Fruit fly (Drosophila melanogaster) whole organism, embryonic: Measurements from ENCODE around the gene Mo25.

Experiments used
- Abd-B ChIP-seq: fragments of 200-800 bp; sonication (Bioruptor generic); optimal IDR thresholded peaks from 2 replicates; lab custom pipeline; 2018; ENCODE audit warnings: missing biosample characterization, mild to moderate bottlenecking, missing genetic modification characterization, moderate library complexity
- Atf3 ChIP-seq: fragments of 200-800 bp; sonication (Bioruptor generic); optimal IDR thresholded peaks from 3 replicates; lab custom pipeline; 2016; ENCODE audit warnings: missing biosample characterization, missing genetic modification characterization
- Bgb ChIP-seq: fragments of 200-800 bp; sonication (Bioruptor generic); IDR thresholded peaks from 2 replicates; pipeline ENCODE4 v1.3.6; 2022; ENCODE audit warnings: missing biosample characterization, missing genetic modification characterization; ENCODE audit not compliant: partially characterized antibody
- CG10565 ChIP-seq: fragments of 200-800 bp; sonication (Bioruptor generic); optimal IDR thresholded peaks from 3 replicates; lab custom pipeline; 2016; ENCODE audit warnings: missing biosample characterization, mild to moderate bottlenecking, missing genetic modification characterization
- CG16813 ChIP-seq: fragments of 200-800 bp; sonication (Bioruptor generic); IDR thresholded peaks from 3 replicates; pipeline ENCODE4 v1.3.6; 2022; ENCODE audit warnings: missing biosample characterization, missing genetic modification characterization; ENCODE audit not compliant: partially characterized antibody
- CG17829 ChIP-seq: fragments of 200-800 bp; optimal IDR thresholded peaks from 2 replicates; lab custom pipeline; 2019; ENCODE audit warnings: missing biosample characterization, mild to moderate bottlenecking, missing genetic modification characterization, moderate library complexity
- CG31365 ChIP-seq: fragments of 200-800 bp; sonication (Bioruptor generic); optimal IDR thresholded peaks from 2 replicates; lab custom pipeline; 2018; ENCODE audit warnings: missing biosample characterization, mild to moderate bottlenecking, missing genetic modification characterization
- CG3163 ChIP-seq: fragments of 200-800 bp; sonication (Bioruptor generic); optimal IDR thresholded peaks from 3 replicates; lab custom pipeline; 2016; ENCODE audit warnings: missing biosample characterization, missing genetic modification characterization
- CG32767 ChIP-seq: fragments of 200-800 bp; sonication (Bioruptor generic); IDR thresholded peaks from 2 replicates; pipeline ENCODE4 v1.3.6; 2022; ENCODE audit warnings: missing biosample characterization, missing genetic modification characterization
- CG33213 ChIP-seq: fragments of 200-800 bp; sonication (Bioruptor generic); optimal IDR thresholded peaks from 3 replicates; lab custom pipeline; 2016; ENCODE audit warnings: missing biosample characterization, missing genetic modification characterization
- CG3847 ChIP-seq: fragments of 200-800 bp; sonication (Bioruptor generic); IDR thresholded peaks from 2 replicates; pipeline ENCODE4 v1.3.6; 2022; ENCODE audit warnings: missing biosample characterization, missing genetic modification characterization
- CG5245 ChIP-seq: fragments of 200-800 bp; sonication (Bioruptor generic); optimal IDR thresholded peaks from 3 replicates; lab custom pipeline; 2016; ENCODE audit warnings: missing biosample characterization, missing genetic modification characterization
- CG6689 ChIP-seq: fragments of 200-800 bp; sonication (Bioruptor generic); IDR thresholded peaks from 2 replicates; pipeline ENCODE4 v1.3.6; 2022; ENCODE audit warnings: missing biosample characterization, missing genetic modification characterization
- CG7745 ChIP-seq: fragments of 200-800 bp; sonication (Bioruptor generic); optimal IDR thresholded peaks from 2 replicates; lab custom pipeline; 2018; ENCODE audit warnings: missing biosample characterization, mild to moderate bottlenecking, missing genetic modification characterization, moderate library complexity
- CG7963 ChIP-seq: fragments of 200-800 bp; sonication (Bioruptor generic); IDR thresholded peaks from 3 replicates; pipeline ENCODE4 v1.3.6; 2022; ENCODE audit warnings: missing biosample characterization, missing genetic modification characterization; ENCODE audit not compliant: partially characterized antibody
- CG8765 ChIP-seq: fragments of 200-800 bp; sonication (Bioruptor generic); IDR thresholded peaks from 2 replicates; pipeline ENCODE4 v1.3.6; 2022; ENCODE audit warnings: missing biosample characterization, missing genetic modification characterization
- CG9215 ChIP-seq: fragments of 200-800 bp; sonication (Bioruptor generic); IDR thresholded peaks from 2 replicates; pipeline ENCODE4 v1.3.6; 2022; ENCODE audit warnings: missing biosample characterization, missing genetic modification characterization
- CoRest ChIP-seq: fragments of 200-800 bp; sonication (Bioruptor generic); optimal IDR thresholded peaks from 3 replicates; lab custom pipeline; 2018; ENCODE audit warnings: missing biosample characterization, mild to moderate bottlenecking, missing genetic modification characterization, moderate library complexity
- Dip3 ChIP-seq: fragments of 200-800 bp; sonication (Bioruptor generic); optimal IDR thresholded peaks from 3 replicates; lab custom pipeline; 2016; ENCODE audit warnings: missing biosample characterization, missing genetic modification characterization
- ERR ChIP-seq: fragments of 200-800 bp; sonication (Bioruptor generic); optimal IDR thresholded peaks from 2 replicates; lab custom pipeline; 2016; ENCODE audit warnings: missing biosample characterization, missing genetic modification characterization
- Ets97D ChIP-seq: fragments of 200-800 bp; sonication (Bioruptor generic); optimal IDR thresholded peaks from 3 replicates; lab custom pipeline; 2016; ENCODE audit warnings: missing biosample characterization, missing genetic modification characterization
- HmgZ ChIP-seq: fragments of 200-800 bp; sonication (Bioruptor generic); optimal IDR thresholded peaks from 2 replicates; lab custom pipeline; 2018; ENCODE audit warnings: missing biosample characterization, mild to moderate bottlenecking, missing genetic modification characterization
- Mrtf ChIP-seq: fragments of 200-800 bp; sonication (Bioruptor generic); IDR thresholded peaks from 3 replicates; pipeline ENCODE4 v1.3.6; 2022; ENCODE audit warnings: missing biosample characterization, missing genetic modification characterization
- PHDP ChIP-seq: fragments of 200-800 bp; sonication (Bioruptor generic); optimal IDR thresholded peaks from 3 replicates; lab custom pipeline; 2018; ENCODE audit warnings: missing biosample characterization, mild to moderate bottlenecking, missing genetic modification characterization, moderate library complexity
- Pdp1 ChIP-seq, 2 experiments: fragments of 200-800 bp; sonication (Bioruptor generic); optimal IDR thresholded peaks; 3 replicates each; lab custom pipeline; 2016; ENCODE audit warnings: missing biosample characterization in 2 of 2, missing genetic modification characterization in 2 of 2, mild to moderate bottlenecking in 1 of 2, moderate library complexity in 1 of 2
- Six4 ChIP-seq: fragments of 200-800 bp; sonication (Bioruptor generic); optimal IDR thresholded peaks from 2 replicates; lab custom pipeline; 2016; ENCODE audit warnings: missing biosample characterization, missing genetic modification characterization
- Ssrp ChIP-seq: fragments of 200-800 bp; sonication (Bioruptor generic); optimal IDR thresholded peaks from 2 replicates; lab custom pipeline; 2018; ENCODE audit warnings: missing biosample characterization, mild to moderate bottlenecking, missing genetic modification characterization, moderate library complexity
- Usf ChIP-seq: fragments of 200-800 bp; sonication (Bioruptor generic); optimal IDR thresholded peaks from 2 replicates; lab custom pipeline; 2017; ENCODE audit warnings: missing genotype, missing biosample characterization, missing genetic modification characterization
- br ChIP-seq: fragments of >200 bp; optimal IDR thresholded peaks from 2 replicates; lab custom pipeline; 2017
- btn ChIP-seq: fragments of 200-800 bp; sonication (Bioruptor generic); optimal IDR thresholded peaks from 2 replicates; lab custom pipeline; 2016; ENCODE audit warnings: missing biosample characterization, missing genetic modification characterization
- crol ChIP-seq: fragments of 200-800 bp; sonication (Bioruptor generic); IDR thresholded peaks from 2 replicates; pipeline ENCODE4 v1.3.6; 2022; ENCODE audit warnings: missing biosample characterization, missing genetic modification characterization
- cwo ChIP-seq: fragments of 200-800 bp; sonication (Bioruptor generic); optimal IDR thresholded peaks from 3 replicates; lab custom pipeline; 2017; ENCODE audit warnings: missing biosample characterization, missing genetic modification characterization, mild to moderate bottlenecking, moderate library complexity, missing genetic modification reagents
- danr ChIP-seq: fragments of 200-800 bp; sonication (Bioruptor generic); IDR thresholded peaks from 2 replicates; pipeline ENCODE4 v1.3.6; 2022; ENCODE audit warnings: missing biosample characterization, missing genetic modification characterization
- dmrt11E ChIP-seq: fragments of 200-800 bp; sonication (Bioruptor generic); optimal IDR thresholded peaks from 3 replicates; lab custom pipeline; 2018; ENCODE audit warnings: missing biosample characterization, mild to moderate bottlenecking, missing genetic modification characterization, moderate library complexity
- fd96Cb ChIP-seq: fragments of 200-800 bp; sonication (Bioruptor generic); optimal IDR thresholded peaks from 2 replicates; lab custom pipeline; 2018; ENCODE audit warnings: missing biosample characterization, mild to moderate bottlenecking, missing genetic modification characterization, moderate library complexity
- fru ChIP-seq: fragments of >200 bp; optimal IDR thresholded peaks from 2 replicates; lab custom pipeline; 2017
- gsb ChIP-seq: fragments of 200-800 bp; sonication (Bioruptor generic); IDR thresholded peaks from 2 replicates; pipeline ENCODE4 v1.3.6; 2022; ENCODE audit warnings: missing biosample characterization, missing genetic modification characterization
- hbn ChIP-seq: fragments of 200-800 bp; sonication (Bioruptor generic); IDR thresholded peaks from 2 replicates; pipeline ENCODE4 v1.3.6; 2022; ENCODE audit warnings: missing biosample characterization, missing genetic modification characterization; ENCODE audit not compliant: partially characterized antibody
- jing ChIP-seq: fragments of 200-800 bp; sonication (Bioruptor generic); optimal IDR thresholded peaks from 2 replicates; lab custom pipeline; 2018; ENCODE audit warnings: missing biosample characterization, mild to moderate bottlenecking, missing genetic modification characterization
- lov ChIP-seq, 2 experiments: fragments of 200-800 bp in 1 of 2; fragments of >200 bp in 1 of 2; sonication (Bioruptor generic) in 1 of 2; IDR thresholded peaks in 1 of 2; optimal IDR thresholded peaks in 1 of 2; 2 replicates in 1 of 2; 3 replicates in 1 of 2; pipeline versions ENCODE4 v1.3.6 to Lab custom; 2017 to 2022; ENCODE audit warnings: missing biosample characterization in 1 of 2, missing genetic modification characterization in 1 of 2
- rib ChIP-seq: fragments of 200-800 bp; sonication (Bioruptor generic); IDR thresholded peaks from 2 replicates; pipeline ENCODE4 v1.3.6; 2022; ENCODE audit warnings: missing biosample characterization, missing genetic modification characterization
- sc ChIP-seq, 3 experiments: fragments of >200 bp in 2 of 3; fragments of 200-800 bp in 1 of 3; sonication (Bioruptor generic) in 1 of 3; optimal IDR thresholded peaks; 2 replicates in 2 of 3; 3 replicates in 1 of 3; lab custom pipeline; 2017; ENCODE audit warnings: mild to moderate bottlenecking in 1 of 3, missing biosample characterization in 1 of 3, missing genetic modification characterization in 1 of 3, missing genetic modification reagents in 1 of 3
- sim ChIP-seq: fragments of 200-800 bp; sonication (Bioruptor generic); IDR thresholded peaks from 2 replicates; pipeline ENCODE4 v1.3.6; 2022; ENCODE audit warnings: missing biosample characterization, missing genetic modification characterization
- sima ChIP-seq: fragments of 200-800 bp; sonication (Bioruptor generic); optimal IDR thresholded peaks from 2 replicates; lab custom pipeline; 2016; ENCODE audit warnings: missing biosample characterization, missing genetic modification characterization
- slp2 ChIP-seq: fragments of 200-800 bp; sonication (Bioruptor generic); optimal IDR thresholded peaks from 2 replicates; lab custom pipeline; 2016; ENCODE audit warnings: missing biosample characterization, missing genetic modification characterization
- stc ChIP-seq: fragments of 200-800 bp; sonication (Bioruptor generic); IDR thresholded peaks from 2 replicates; pipeline ENCODE4 v1.3.6; 2022; ENCODE audit warnings: missing biosample characterization, missing genetic modification characterization
- tin ChIP-seq: fragments of 200-800 bp; sonication (Bioruptor generic); optimal IDR thresholded peaks from 3 replicates; lab custom pipeline; 2016; ENCODE audit warnings: missing biosample characterization, missing genetic modification characterization
- ttk ChIP-seq: fragments of 200-800 bp; sonication (Bioruptor generic); IDR thresholded peaks from 2 replicates; pipeline ENCODE4 v2.1.2; 2022; ENCODE audit warnings: missing biosample characterization, missing genetic modification characterization
- tup ChIP-seq: fragments of 200-800 bp; sonication (Bioruptor generic); optimal IDR thresholded peaks from 2 replicates; lab custom pipeline; 2016; ENCODE audit warnings: missing biosample characterization, mild to moderate bottlenecking, missing genetic modification characterization, moderate library complexity
- zf30C ChIP-seq: fragments of 200-800 bp; sonication (Bioruptor generic); optimal IDR thresholded peaks from 3 replicates; lab custom pipeline; 2018; ENCODE audit warnings: missing biosample characterization, mild to moderate bottlenecking, missing genetic modification characterization
- zfh1 ChIP-seq: fragments of 200-800 bp; sonication (Bioruptor generic); IDR thresholded peaks from 3 replicates; pipeline ENCODE4 v1.3.6; 2022; ENCODE audit warnings: missing biosample characterization, missing genetic modification characterization

Gene Mo25

DNA sequence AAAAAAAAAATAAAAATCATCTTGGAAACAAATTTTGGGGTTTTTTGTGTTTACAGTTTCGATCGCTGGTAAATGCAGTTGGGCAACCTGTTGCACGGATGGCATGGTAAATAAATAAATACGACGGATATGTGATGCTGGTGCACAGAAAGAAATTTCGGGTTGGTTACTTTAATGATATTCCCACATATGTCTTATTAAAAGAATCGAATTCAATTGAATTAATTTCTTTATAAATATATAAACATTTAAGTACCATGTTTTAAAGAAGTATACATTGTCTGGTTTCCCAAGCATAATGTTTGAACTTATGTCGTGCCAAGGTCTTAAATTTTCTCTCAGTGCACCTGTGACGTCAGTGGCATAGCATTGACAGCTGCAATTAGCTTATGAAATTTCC lies 47.8 kb downstream of the Mo25 start (continued):
- TF ChIP-seq cwo (GFP tag; lab: Kevin White, UChicago) (peak; percentile 29), lov (optimal IDR thresholded peaks at IDR 0.05; lab: Kevin White, UChicago) (no peak), lov (GFP tag; IDR thresholded peaks at IDR 0.05; lab: Robert Waterston, UW) (no peak), jing (GFP tag; lab: Kevin White, UChicago) (peak; percentile 27), CG32767 (0 out of 2 replicates have a peak, but pooled peaks have one; percentile 8), CG5245 (GFP tag; lab: Kevin White, UChicago) (no peak), rib (GFP tag; lab: Robert Waterston, UW) (no peak), Mrtf (peak; percentile 30; the same call in 1 of the 3 replicates), Six4 (peak; percentile 42), Atf3 (GFP tag; lab: Kevin White, UChicago) (no peak), gsb (GFP tag; lab: Robert Waterston, UW) (no peak), btn (GFP tag; lab: Kevin White, UChicago) (no peak), tup (GFP tag; lab: Kevin White, UChicago) (no peak), HmgZ (tag; lab: Kevin White, UChicago) (peak; percentile 26), dmrt11E (tag; lab: Kevin White, UChicago) (peak; percentile 73), Abd-B (peak; percentile 57), tin (GFP tag; lab: Kevin White, UChicago) (peak; percentile 44), zf30C (GFP tag; lab: Kevin White, UChicago) (peak; percentile 60), zfh1 (GFP tag; lab: Robert Waterston, UW) (peak; percentile 64), sima (GFP tag; lab: Kevin White, UChicago) (no peak), CoRest (peak; percentile 73), Ets97D (GFP tag; lab: Kevin White, UChicago) (no peak), Usf (GFP tag; lab: Kevin White, UChicago) (no peak), crol (GFP tag; lab: Robert Waterston, UW) (no peak), CG31365 (tag; lab: Kevin White, UChicago) (no peak), Bgb (GFP tag; lab: Robert Waterston, UW) (no peak), CG10565 (GFP tag; lab: Kevin White, UChicago) (no peak), CG7963 (no peak), CG17829 (peak; percentile 72), Dip3 (GFP tag; lab: Kevin White, UChicago) (no peak), fd96Cb (tag; lab: Kevin White, UChicago) (peak; percentile 73), CG3847 (GFP tag; lab: Robert Waterston, UW) (no peak), br (lab: Kevin White, UChicago) (no peak), ERR (GFP tag; lab: Kevin White, UChicago) (no peak), CG7745 (no peak), CG8765 (GFP tag; lab: Robert Waterston, UW) (no peak), hbn (no peak), Ssrp (tag; lab: Kevin White, UChicago) (peak; percentile 72), CG33213 (GFP tag; lab: Kevin White, UChicago) (no peak), danr (GFP tag; lab: Robert Waterston, UW) (no peak), CG3163 (GFP tag; lab: Kevin White, UChicago) (no peak), fru (lab: Kevin White, UChicago) (no peak), sc (optimal IDR thresholded peaks at IDR 0.05; lab: Kevin White, UChicago) (no peak), sc (GFP tag; optimal IDR thresholded peaks at IDR 0.05; lab: Kevin White, UChicago) (peak; percentile 48), sim (GFP tag; lab: Robert Waterston, UW) (no peak), Pdp1 (GFP tag; optimal IDR thresholded peaks at IDR 0.05; lab: Kevin White, UChicago) (no peak), slp2 (GFP tag; lab: Kevin White, UChicago) (no peak), PHDP (tag; lab: Kevin White, UChicago) (peak; percentile 76), CG16813 (GFP tag; lab: Robert Waterston, UW) (no peak), ttk (GFP tag; lab: Robert Waterston, UW) (0 out of 2 replicates have a peak, but pooled peaks have one; percentile 38), CG9215 (no peak), stc (GFP tag; lab: Robert Waterston, UW) (peak; percentile 56), CG6689 (peak; percentile 61)
